Fruit fly (Drosophila melanogaster) whole organism, prepupa: ENCODE measurements around the gene CG4116.

Source experiments
- Blimp-1 ChIP-seq: fragments of 200-800 bp; sonication (Bioruptor generic); optimal IDR thresholded peaks from 3 replicates; lab custom pipeline; 2017; ENCODE audit warnings: missing biosample characterization, missing genetic modification characterization, mild to moderate bottlenecking, moderate library complexity, missing genetic modification reagents
- CG10631 ChIP-seq: fragments of 200-800 bp; sonication (Bioruptor generic); optimal IDR thresholded peaks from 2 replicates; lab custom pipeline; 2016; ENCODE audit warnings: missing biosample characterization, missing genetic modification characterization
- CG10669 ChIP-seq: fragments of 200-800 bp; sonication (Bioruptor generic); optimal IDR thresholded peaks from 3 replicates; lab custom pipeline; 2018; ENCODE audit warnings: missing biosample characterization, mild to moderate bottlenecking, missing genetic modification characterization, moderate library complexity
- CG11294 ChIP-seq: fragments of 200-800 bp; sonication (Bioruptor generic); IDR thresholded peaks from 2 replicates; pipeline ENCODE4 v1.3.6; 2022; ENCODE audit warnings: missing biosample characterization, missing genetic modification characterization
- CG11762 ChIP-seq: fragments of 200-800 bp; sonication (Bioruptor generic); optimal IDR thresholded peaks from 3 replicates; lab custom pipeline; 2016; ENCODE audit warnings: missing biosample characterization, missing genetic modification characterization; ENCODE audit not compliant: insufficient read depth
- CG15336 ChIP-seq: fragments of 200-800 bp; sonication (Bioruptor generic); IDR thresholded peaks from 2 replicates; pipeline ENCODE4 v1.3.6; 2022; ENCODE audit warnings: missing biosample characterization, missing genetic modification characterization
- CG1621 ChIP-seq: fragments of 200-800 bp; sonication (Bioruptor generic); optimal IDR thresholded peaks from 3 replicates; lab custom pipeline; 2018; ENCODE audit warnings: missing biosample characterization, mild to moderate bottlenecking, missing genetic modification characterization
- CG3032 ChIP-seq: fragments of 200-800 bp; optimal IDR thresholded peaks from 2 replicates; lab custom pipeline; 2019; ENCODE audit warnings: missing biosample characterization, mild to moderate bottlenecking, missing genetic modification characterization, moderate library complexity
- CG31627 ChIP-seq: fragments of 200-800 bp; sonication (Bioruptor generic); optimal IDR thresholded peaks from 3 replicates; lab custom pipeline; 2016; ENCODE audit warnings: missing biosample characterization, missing genetic modification characterization
- CG34406 ChIP-seq: fragments of 200-800 bp; sonication (Bioruptor generic); optimal IDR thresholded peaks from 3 replicates; lab custom pipeline; 2016; ENCODE audit warnings: missing biosample characterization, missing genetic modification characterization
- CG3919 ChIP-seq: fragments of 200-800 bp; sonication (Bioruptor generic); optimal IDR thresholded peaks from 3 replicates; lab custom pipeline; 2016; ENCODE audit warnings: missing biosample characterization, missing genetic modification characterization
- CG6163 ChIP-seq: fragments of 200-800 bp; sonication (Bioruptor generic); IDR thresholded peaks from 3 replicates; pipeline ENCODE4 v1.3.6; 2022; ENCODE audit warnings: missing biosample characterization, missing genetic modification characterization
- CG6276 ChIP-seq: fragments of 200-800 bp; sonication (Bioruptor generic); optimal IDR thresholded peaks from 2 replicates; lab custom pipeline; 2017; ENCODE audit warnings: missing biosample characterization, mild to moderate bottlenecking, missing genetic modification characterization
- CG6792 ChIP-seq: fragments of 200-800 bp; sonication (Bioruptor generic); optimal IDR thresholded peaks from 3 replicates; lab custom pipeline; 2016; ENCODE audit warnings: missing biosample characterization, missing genetic modification characterization
- CG6808 ChIP-seq: fragments of 200-800 bp; sonication (Bioruptor generic); optimal IDR thresholded peaks from 3 replicates; lab custom pipeline; 2017; ENCODE audit warnings: missing biosample characterization, missing genetic modification characterization, mild to moderate bottlenecking, moderate library complexity, missing genetic modification reagents
- CG6854 ChIP-seq: fragments of 200-800 bp; sonication (Bioruptor generic); optimal IDR thresholded peaks from 2 replicates; lab custom pipeline; 2017; ENCODE audit warnings: missing biosample characterization, mild to moderate bottlenecking, missing genetic modification characterization
- CG7368 ChIP-seq: fragments of 200-800 bp; sonication (Bioruptor generic); optimal IDR thresholded peaks from 3 replicates; lab custom pipeline; 2016; ENCODE audit warnings: missing biosample characterization, missing genetic modification characterization
- CG8119 ChIP-seq: fragments of 200-800 bp; sonication (Bioruptor generic); IDR thresholded peaks from 3 replicates; pipeline ENCODE4 v1.3.6; 2022; ENCODE audit warnings: missing biosample characterization, missing genetic modification characterization
- CG8632 ChIP-seq: fragments of 200-800 bp; sonication (Bioruptor generic); optimal IDR thresholded peaks from 3 replicates; lab custom pipeline; 2016; ENCODE audit warnings: missing biosample characterization, missing genetic modification characterization
- Eip75B ChIP-seq: fragments of 200-800 bp; sonication (Bioruptor generic); optimal IDR thresholded peaks from 3 replicates; lab custom pipeline; 2016; ENCODE audit warnings: missing biosample characterization, missing genetic modification characterization
- Eip78C ChIP-seq: fragments of 200-800 bp; sonication (Bioruptor generic); peaks from one replicate; lab custom pipeline; 2016; ENCODE audit warnings: missing biosample characterization, missing genetic modification characterization
- Ets21C ChIP-seq: fragments of 200-800 bp; sonication (Bioruptor generic); optimal IDR thresholded peaks from 3 replicates; lab custom pipeline; 2016; ENCODE audit warnings: missing biosample characterization, missing genetic modification characterization
- Ets96B ChIP-seq: fragments of 200-800 bp; optimal IDR thresholded peaks from 2 replicates; lab custom pipeline; 2019; ENCODE audit warnings: missing biosample characterization, mild to moderate bottlenecking, missing genetic modification characterization, moderate library complexity
- Gug ChIP-seq: fragments of 200-800 bp; sonication (Bioruptor generic); IDR thresholded peaks from 2 replicates; pipeline ENCODE4 v1.3.6; 2022; ENCODE audit warnings: missing biosample characterization, missing genetic modification characterization
- Lpt ChIP-seq: fragments of 200-800 bp; sonication (Bioruptor generic); optimal IDR thresholded peaks from 3 replicates; lab custom pipeline; 2016; ENCODE audit warnings: missing biosample characterization, missing genetic modification characterization
- Met ChIP-seq: fragments of 200-800 bp; sonication (Bioruptor generic); optimal IDR thresholded peaks from 3 replicates; lab custom pipeline; 2016; ENCODE audit warnings: missing biosample characterization, missing genetic modification characterization
- OdsH ChIP-seq: fragments of 200-800 bp; sonication (Bioruptor generic); optimal IDR thresholded peaks from 3 replicates; lab custom pipeline; 2016; ENCODE audit warnings: missing biosample characterization, missing genetic modification characterization
- Smox ChIP-seq: fragments of 200-800 bp; sonication (Bioruptor generic); optimal IDR thresholded peaks from 3 replicates; lab custom pipeline; 2016; ENCODE audit warnings: missing biosample characterization, missing genetic modification characterization
- Sox102F ChIP-seq: fragments of 200-800 bp; sonication (Bioruptor generic); optimal IDR thresholded peaks from 2 replicates; lab custom pipeline; 2016; ENCODE audit warnings: missing biosample characterization, mild to moderate bottlenecking, missing genetic modification characterization
- Sox14 ChIP-seq: fragments of 200-800 bp; sonication (Bioruptor generic); optimal IDR thresholded peaks from 3 replicates; lab custom pipeline; 2016; ENCODE audit warnings: missing biosample characterization, missing genetic modification characterization
- Sox15 ChIP-seq: fragments of 200-800 bp; sonication (Bioruptor generic); optimal IDR thresholded peaks from 3 replicates; lab custom pipeline; 2016; ENCODE audit warnings: missing biosample characterization, missing genetic modification characterization
- achi ChIP-seq: fragments of 200-800 bp; sonication (Bioruptor generic); optimal IDR thresholded peaks from 3 replicates; lab custom pipeline; 2016; ENCODE audit warnings: missing biosample characterization, missing genetic modification characterization
- acj6 ChIP-seq: fragments of 200-800 bp; sonication (Bioruptor generic); optimal IDR thresholded peaks from 3 replicates; lab custom pipeline; 2016; ENCODE audit warnings: missing biosample characterization, missing genetic modification characterization
- cyc ChIP-seq: fragments of 200-800 bp; sonication (Bioruptor generic); optimal IDR thresholded peaks from 3 replicates; lab custom pipeline; 2016; ENCODE audit warnings: missing biosample characterization, missing genetic modification characterization
- dsx ChIP-seq: fragments of 200-800 bp; optimal IDR thresholded peaks from 3 replicates; lab custom pipeline; 2019; ENCODE audit warnings: missing biosample characterization, mild to moderate bottlenecking, missing genetic modification characterization, moderate library complexity; ENCODE audit not compliant: poor library complexity, severe bottlenecking
- eg ChIP-seq: fragments of 200-800 bp; sonication (Bioruptor generic); IDR thresholded peaks from 3 replicates; pipeline ENCODE4 v1.3.6; 2022; ENCODE audit warnings: missing biosample characterization, missing genetic modification characterization
- esn ChIP-seq: fragments of 200-800 bp; sonication (Bioruptor generic); optimal IDR thresholded peaks from 2 replicates; lab custom pipeline; 2016; ENCODE audit warnings: missing biosample characterization, mild to moderate bottlenecking, missing genetic modification characterization, moderate library complexity
- fd59A ChIP-seq: fragments of 200-800 bp; sonication (Bioruptor generic); optimal IDR thresholded peaks from 2 replicates; lab custom pipeline; 2017; ENCODE audit warnings: missing biosample characterization, mild to moderate bottlenecking, missing genetic modification characterization, missing genetic modification reagents
- fd85E ChIP-seq: fragments of 200-800 bp; sonication (Bioruptor generic); optimal IDR thresholded peaks from 3 replicates; lab custom pipeline; 2016; ENCODE audit warnings: missing biosample characterization, missing genetic modification characterization
- fkh ChIP-seq: fragments of 200-800 bp; sonication (Bioruptor generic); optimal IDR thresholded peaks from 3 replicates; lab custom pipeline; 2017; ENCODE audit warnings: missing biosample characterization, mild to moderate bottlenecking, missing genetic modification characterization, moderate library complexity
- lz ChIP-seq: fragments of 200-800 bp; sonication (Bioruptor generic); optimal IDR thresholded peaks from 3 replicates; lab custom pipeline; 2016; ENCODE audit warnings: missing biosample characterization, missing genetic modification characterization
- net ChIP-seq: fragments of 200-800 bp; sonication (Bioruptor generic); optimal IDR thresholded peaks from 3 replicates; lab custom pipeline; 2016; ENCODE audit warnings: missing biosample characterization, missing genetic modification characterization
- salr ChIP-seq, 2 experiments: fragments of 200-800 bp; sonication (Bioruptor generic); optimal IDR thresholded peaks; 3 replicates each; lab custom pipeline; 2016 to 2018; ENCODE audit warnings: missing biosample characterization in 2 of 2, missing genetic modification characterization in 2 of 2, mild to moderate bottlenecking in 1 of 2
- spab ChIP-seq: fragments of 200-800 bp; sonication (Bioruptor generic); optimal IDR thresholded peaks from 2 replicates; lab custom pipeline; 2017; ENCODE audit warnings: missing biosample characterization, mild to moderate bottlenecking, missing genetic modification characterization, missing genetic modification reagents
- ss ChIP-seq, 2 experiments: fragments of 200-800 bp; sonication (Bioruptor generic); optimal IDR thresholded peaks; 2 replicates in 1 of 2; 3 replicates in 1 of 2; lab custom pipeline; 2017 to 2018; ENCODE audit warnings: mild to moderate bottlenecking in 2 of 2, missing biosample characterization in 2 of 2, missing genetic modification characterization in 2 of 2, moderate library complexity in 1 of 2
- svp ChIP-seq: fragments of 200-800 bp; sonication (Bioruptor generic); peaks from one replicate; lab custom pipeline; 2016; ENCODE audit warnings: missing biosample characterization, missing genetic modification characterization
- topi ChIP-seq: fragments of 200-800 bp; sonication (Bioruptor generic); optimal IDR thresholded peaks from 3 replicates; lab custom pipeline; 2016; ENCODE audit warnings: missing biosample characterization, missing genetic modification characterization

The CG4116 gene

DNA sequence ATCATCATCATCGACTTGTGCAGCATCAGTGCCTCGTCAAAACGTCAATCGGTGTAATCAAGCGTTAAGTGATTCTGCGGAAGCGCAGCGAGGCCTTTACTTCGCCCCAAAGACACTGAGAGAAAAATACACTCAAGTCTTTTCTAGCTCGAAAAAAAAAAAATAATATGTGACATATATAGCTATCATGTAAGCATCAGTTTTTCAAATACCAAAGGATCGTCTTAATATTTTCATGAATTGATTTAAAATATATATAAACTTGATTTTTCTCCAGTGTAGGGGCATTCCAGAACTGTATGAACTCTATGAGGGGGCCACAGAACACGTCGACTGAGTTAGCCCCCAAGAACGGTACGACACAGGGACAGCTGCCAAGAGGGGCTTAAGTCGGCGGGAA is 27.6 kb downstream of the CG4116 start (continued):
- TF ChIP-seq CG6808 (peak; percentile 91), Blimp-1 (peak; percentile 37), ss (GFP tag; optimal IDR thresholded peaks at IDR 0.05; lab: Kevin White, UChicago) (peak; percentile 90 to 93), CG3032 (tag; lab: Kevin White, UChicago) (peak; percentile 90), CG3919 (GFP tag; lab: Kevin White, UChicago) (peak; percentile 83), OdsH (GFP tag; lab: Kevin White, UChicago) (peak; percentile 84), fd59A (GFP tag; lab: Kevin White, UChicago) (peak; percentile 82), Sox14 (peak; percentile 81), achi (GFP tag; lab: Kevin White, UChicago) (peak; percentile 86), CG6854 (peak; percentile 59), cyc (GFP tag; lab: Kevin White, UChicago) (peak; percentile 71), Smox (GFP tag; lab: Kevin White, UChicago) (peak; percentile 75), CG15336 (GFP tag; lab: Robert Waterston, UW) (peak; percentile 79), Ets21C (peak; percentile 57), svp (GFP tag; lab: Kevin White, UChicago) (peak; percentile 89), CG11294 (GFP tag; lab: Robert Waterston, UW) (peak; percentile 48; the same call in 1 of the 2 replicates), Sox15 (peak; percentile 51), CG31627 (GFP tag; lab: Kevin White, UChicago) (peak; percentile 70), Met (peak; percentile 86), CG10669 (GFP tag; lab: Kevin White, UChicago) (peak; percentile 86)
- TF ChIP-seq, all 60 proteins: peak for 57

DNA sequence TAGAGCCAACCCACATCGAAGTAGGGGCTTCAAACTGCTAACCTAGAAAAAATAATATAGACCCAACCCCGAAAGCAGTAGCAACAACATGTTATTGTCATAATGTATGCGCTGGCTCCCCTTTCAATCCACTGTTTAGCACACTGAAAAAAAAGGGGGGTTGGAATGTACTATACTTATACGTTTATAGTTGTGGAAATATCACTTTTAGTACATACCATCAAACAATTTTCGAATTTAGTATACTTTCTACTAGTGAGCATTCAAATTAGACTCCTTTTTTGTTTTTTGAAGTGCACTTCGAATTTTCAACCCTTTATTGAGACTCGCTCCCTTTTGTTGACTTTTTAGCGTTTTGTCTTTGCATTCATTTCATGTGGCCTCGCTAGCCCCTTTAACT is 30.8 kb downstream of the CG4116 start:
- TF ChIP-seq CG8632 (GFP tag; lab: Kevin White, UChicago) (peak; percentile 2), esn (peak; percentile 36), Ets21C (no peak), ss (GFP tag; optimal IDR thresholded peaks at IDR 0.05; lab: Kevin White, UChicago) (peak in 1 of 2 experiments; percentile 62), Sox102F (GFP tag; lab: Kevin White, UChicago) (peak; percentile 17), CG3032 (tag; lab: Kevin White, UChicago) (peak; percentile 16), lz (GFP tag; lab: Kevin White, UChicago) (peak; percentile 28), cyc (GFP tag; lab: Kevin White, UChicago) (peak; percentile 12), dsx (GFP tag; lab: Kevin White, UChicago) (peak; percentile 18), fd85E (GFP tag; lab: Kevin White, UChicago) (no peak), net (no peak), fd59A (GFP tag; lab: Kevin White, UChicago) (no peak), svp (GFP tag; lab: Kevin White, UChicago) (peak; percentile 60), CG10669 (GFP tag; lab: Kevin White, UChicago) (peak; percentile 26), Sox15 (no peak), CG6792 (GFP tag; lab: Kevin White, UChicago) (peak; percentile 30), salr (GFP tag; optimal IDR thresholded peaks at IDR 0.05; lab: Kevin White, UChicago) (no peak), Lpt (GFP tag; lab: Kevin White, UChicago) (no peak), CG10631 (GFP tag; lab: Kevin White, UChicago) (peak; percentile 40), Eip75B (GFP tag; lab: Kevin White, UChicago) (peak; percentile 33), CG11762 (GFP tag; lab: Kevin White, UChicago) (no peak), CG3919 (GFP tag; lab: Kevin White, UChicago) (peak; percentile 9), achi (GFP tag; lab: Kevin White, UChicago) (peak; percentile 24), acj6 (GFP tag; lab: Kevin White, UChicago) (peak; percentile 31), spab (GFP tag; lab: Kevin White, UChicago) (peak; percentile 4), CG11294 (GFP tag; lab: Robert Waterston, UW) (no peak), Met (peak; percentile 33), CG7368 (no peak), eg (GFP tag; lab: Robert Waterston, UW) (no peak), CG34406 (GFP tag; lab: Kevin White, UChicago) (no peak), CG31627 (GFP tag; lab: Kevin White, UChicago) (peak; percentile 23), CG1621 (no peak), CG8119 (GFP tag; lab: Robert Waterston, UW) (no peak), Ets96B (tag; lab: Kevin White, UChicago) (peak; percentile 29), Gug (GFP tag; lab: Robert Waterston, UW) (no peak), Eip78C (GFP tag; lab: Kevin White, UChicago) (peak; percentile 78), OdsH (GFP tag; lab: Kevin White, UChicago) (peak; percentile 16), Sox14 (no peak), CG6276 (GFP tag; lab: Kevin White, UChicago) (no peak), CG6163 (peak; percentile 50; the same call in 2 of the 3 replicates), Smox (GFP tag; lab: Kevin White, UChicago) (peak; percentile 17), fkh (GFP tag; lab: Kevin White, UChicago) (no peak), topi (GFP tag; lab: Kevin White, UChicago) (peak; percentile 32)
